Fruit fly (Drosophila melanogaster) whole organism, pupa: ENCODE results near the gene Cdc14.

Experiments
- CG10348 ChIP-seq: fragments of 200-800 bp; sonication (Bioruptor generic); IDR thresholded peaks from 2 replicates; pipeline ENCODE4 v1.3.6; 2022; ENCODE audit warnings: missing biosample characterization, missing genetic modification characterization
- CG12605 ChIP-seq: fragments of 200-800 bp; sonication (Bioruptor generic); IDR thresholded peaks from 2 replicates; pipeline ENCODE4 v1.3.6; 2022; ENCODE audit warnings: missing biosample characterization, missing genetic modification characterization
- CG13204 ChIP-seq: fragments of 200-800 bp; sonication (Bioruptor generic); optimal IDR thresholded peaks from 2 replicates; lab custom pipeline; 2018; ENCODE audit warnings: missing biosample characterization, mild to moderate bottlenecking, missing genetic modification characterization, moderate library complexity
- CG14655 ChIP-seq: fragments of 200-800 bp; sonication (Bioruptor generic); optimal IDR thresholded peaks from 3 replicates; lab custom pipeline; 2017; ENCODE audit warnings: mild to moderate bottlenecking, missing biosample characterization, missing genetic modification reagents, missing genetic modification characterization
- CG17806 ChIP-seq: fragments of 200-800 bp; sonication (Bioruptor generic); optimal IDR thresholded peaks from 2 replicates; lab custom pipeline; 2018; ENCODE audit warnings: missing biosample characterization, mild to moderate bottlenecking, missing genetic modification characterization, moderate library complexity
- CG4496 ChIP-seq: fragments of 200-800 bp; sonication (Bioruptor generic); IDR thresholded peaks from 3 replicates; pipeline ENCODE4 v1.3.6; 2022; ENCODE audit warnings: missing biosample characterization, missing genetic modification characterization
- CG8301 ChIP-seq: fragments of 200-800 bp; sonication (Bioruptor generic); optimal IDR thresholded peaks from 2 replicates; lab custom pipeline; 2018; ENCODE audit warnings: missing biosample characterization, mild to moderate bottlenecking, missing genetic modification characterization
- CG9948 ChIP-seq: fragments of 200-800 bp; sonication (Bioruptor generic); optimal IDR thresholded peaks from 2 replicates; lab custom pipeline; 2018; ENCODE audit warnings: missing biosample characterization, mild to moderate bottlenecking, missing genetic modification characterization, moderate library complexity
- D1 ChIP-seq: fragments of 200-800 bp; sonication (Bioruptor generic); optimal IDR thresholded peaks from 2 replicates; lab custom pipeline; 2018; ENCODE audit warnings: missing biosample characterization, mild to moderate bottlenecking, missing genetic modification characterization, moderate library complexity
- Pif1A ChIP-seq: fragments of 200-800 bp; sonication (Bioruptor generic); optimal IDR thresholded peaks from 3 replicates; lab custom pipeline; 2016; ENCODE audit warnings: missing biosample characterization, missing genetic modification characterization
- Pif1B ChIP-seq: fragments of 200-800 bp; sonication (Bioruptor generic); optimal IDR thresholded peaks from 3 replicates; lab custom pipeline; 2016; ENCODE audit warnings: missing biosample characterization, missing genetic modification characterization
- fd96Ca ChIP-seq: fragments of 200-800 bp; sonication (Bioruptor generic); IDR thresholded peaks from 3 replicates; pipeline ENCODE4 v1.3.6; 2022; ENCODE audit warnings: missing biosample characterization, missing genetic modification characterization
- gl ChIP-seq: fragments of 200-800 bp; sonication (Bioruptor generic); optimal IDR thresholded peaks from 2 replicates; lab custom pipeline; 2018; ENCODE audit warnings: missing biosample characterization, mild to moderate bottlenecking, missing genetic modification characterization
- rn ChIP-seq: fragments of 200-800 bp; sonication (Bioruptor generic); IDR thresholded peaks from 2 replicates; pipeline ENCODE4 v1.3.6; 2022; ENCODE audit warnings: missing biosample characterization, missing genetic modification characterization

DNA sequence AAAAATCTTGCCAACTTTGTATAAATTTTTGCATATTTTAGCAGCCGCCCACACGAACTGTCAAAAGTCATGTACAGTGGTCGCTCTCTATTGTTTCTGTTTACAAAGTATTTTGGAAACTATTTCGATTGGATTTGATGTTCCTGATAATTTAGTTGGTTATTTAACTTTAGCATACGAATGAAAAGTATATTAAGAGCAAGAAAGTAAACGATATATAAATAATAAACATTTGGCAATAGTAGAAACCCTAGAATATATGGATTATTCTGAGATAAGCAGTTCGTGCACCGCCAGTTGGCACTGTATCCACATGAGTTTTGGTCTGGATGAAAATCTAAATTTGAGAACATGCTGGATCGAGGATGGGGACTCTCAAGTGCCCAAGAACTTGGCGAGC is 22.7 kb upstream of the Cdc14 start:
- no peak for TF ChIP-seq CG4496 (GFP tag; lab: Robert Waterston, UW)
- no peak for TF ChIP-seq D1
- TF ChIP-seq fd96Ca (GFP tag; lab: Robert Waterston, UW) = no peak
- TF ChIP-seq Pif1B (GFP tag; lab: Kevin White, UChicago) = no peak
- TF ChIP-seq CG9948 (tag; lab: Kevin White, UChicago) = peak; percentile 2
- no peak for TF ChIP-seq CG17806
- TF ChIP-seq CG10348 (GFP tag; lab: Robert Waterston, UW) = no peak
- TF ChIP-seq CG14655 (GFP tag; lab: Kevin White, UChicago) = no peak
- no peak for TF ChIP-seq CG8301 (tag; lab: Kevin White, UChicago)
- TF ChIP-seq gl (tag; lab: Kevin White, UChicago) = no peak
- no peak for TF ChIP-seq CG12605 (GFP tag; lab: Robert Waterston, UW)
- TF ChIP-seq rn (GFP tag; lab: Robert Waterston, UW) = no peak
- no peak for TF ChIP-seq CG13204 (GFP tag; lab: Kevin White, UChicago)
- no peak for TF ChIP-seq Pif1A (GFP tag; lab: Kevin White, UChicago)
